Fruit fly (Drosophila melanogaster) whole organism, embryonic: ENCODE measurements around the gene nAChRalpha3.

Source experiments
- CG10321 ChIP-seq: fragments of 200-800 bp; sonication (Bioruptor generic); IDR thresholded peaks from 2 replicates; pipeline ENCODE4 v1.3.6; 2022; ENCODE audit warnings: missing biosample characterization, missing genetic modification characterization
- CG10654 ChIP-seq: fragments of 200-800 bp; sonication (Bioruptor generic); optimal IDR thresholded peaks from 2 replicates; lab custom pipeline; 2016; ENCODE audit warnings: missing biosample characterization, missing genetic modification characterization
- CG10959 ChIP-seq: fragments of 200-800 bp; sonication (Bioruptor generic); IDR thresholded peaks from 2 replicates; pipeline ENCODE4 v1.3.6; 2022; ENCODE audit warnings: missing biosample characterization, missing genetic modification characterization
- CG13123 ChIP-seq: fragments of 200-800 bp; sonication (Bioruptor generic); optimal IDR thresholded peaks from 2 replicates; lab custom pipeline; 2016; ENCODE audit warnings: missing biosample characterization, missing genetic modification characterization
- CG16813 ChIP-seq: fragments of 200-800 bp; sonication (Bioruptor generic); IDR thresholded peaks from 3 replicates; pipeline ENCODE4 v1.3.6; 2022; ENCODE audit warnings: missing biosample characterization, missing genetic modification characterization; ENCODE audit not compliant: partially characterized antibody
- CG17568 ChIP-seq: fragments of 200-800 bp; sonication (Bioruptor generic); optimal IDR thresholded peaks from 2 replicates; lab custom pipeline; 2018; ENCODE audit warnings: missing biosample characterization, mild to moderate bottlenecking, missing genetic modification characterization, moderate library complexity
- CG18262 ChIP-seq: fragments of 200-800 bp; optimal IDR thresholded peaks from 3 replicates; lab custom pipeline; 2019; ENCODE audit warnings: missing biosample characterization, mild to moderate bottlenecking, missing genetic modification characterization, moderate library complexity
- CG18764 ChIP-seq: fragments of 200-800 bp; sonication (Bioruptor generic); optimal IDR thresholded peaks from 3 replicates; lab custom pipeline; 2016; ENCODE audit warnings: missing biosample characterization, missing genetic modification characterization
- CG2129 ChIP-seq: fragments of 200-800 bp; sonication (Bioruptor generic); IDR thresholded peaks from 2 replicates; pipeline ENCODE4 v1.3.6; 2022; ENCODE audit warnings: missing biosample characterization, missing genetic modification characterization; ENCODE audit not compliant: partially characterized antibody
- CG5180 ChIP-seq: fragments of 200-800 bp; sonication (Bioruptor generic); optimal IDR thresholded peaks from 3 replicates; lab custom pipeline; 2017; ENCODE audit warnings: missing biosample characterization, missing genetic modification characterization, mild to moderate bottlenecking, moderate library complexity, missing genetic modification reagents
- CG6272 ChIP-seq: fragments of 200-800 bp; sonication (Bioruptor generic); IDR thresholded peaks from 2 replicates; pipeline ENCODE4 v1.3.6; 2022; ENCODE audit warnings: missing biosample characterization, missing genetic modification characterization
- CG7786 ChIP-seq: fragments of 200-800 bp; sonication (Bioruptor generic); optimal IDR thresholded peaks from 2 replicates; lab custom pipeline; 2016; ENCODE audit warnings: missing biosample characterization, missing genetic modification characterization
- CG9932 ChIP-seq: fragments of 200-800 bp; sonication (Bioruptor generic); IDR thresholded peaks from 2 replicates; pipeline ENCODE4 v1.3.6; 2022; ENCODE audit warnings: missing biosample characterization, missing genetic modification characterization
- D19B ChIP-seq: fragments of 200-800 bp; sonication (Bioruptor generic); optimal IDR thresholded peaks from 2 replicates; lab custom pipeline; 2017; ENCODE audit warnings: missing biosample characterization, mild to moderate bottlenecking, missing genetic modification characterization
- Dfd ChIP-seq, 2 experiments: fragments of >200 bp; optimal IDR thresholded peaks; 2 replicates each; lab custom pipeline; 2017; ENCODE audit warnings: missing biosample characterization in 2 of 2, missing genetic modification characterization in 2 of 2
- E2f1 ChIP-seq: fragments of 200-800 bp; sonication (Bioruptor generic); IDR thresholded peaks from 2 replicates; pipeline ENCODE4 v1.3.6; 2022; ENCODE audit warnings: missing biosample characterization, missing genetic modification characterization
- Eip74EF ChIP-seq, 2 experiments: fragments of 200-800 bp in 1 of 2; fragments of >200 bp in 1 of 2; sonication (Bioruptor generic) in 1 of 2; optimal IDR thresholded peaks; 2 replicates each; lab custom pipeline; 2017 to 2019; ENCODE audit warnings: missing biosample characterization in 2 of 2, missing genetic modification characterization in 2 of 2, mild to moderate bottlenecking in 1 of 2, moderate library complexity in 1 of 2
- Hr39 ChIP-seq: fragments of >200 bp; optimal IDR thresholded peaks from 2 replicates; lab custom pipeline; 2017
- Kr ChIP-seq: fragments of 200-800 bp; sonication (Bioruptor generic); optimal IDR thresholded peaks from 2 replicates; lab custom pipeline; 2017; ENCODE audit warnings: missing biosample characterization, mild to moderate bottlenecking, missing genetic modification characterization
- Med ChIP-seq: fragments of 200-800 bp; sonication (Bioruptor generic); peaks from one replicate; lab custom pipeline; 2016; ENCODE audit warnings: missing biosample characterization, missing genetic modification characterization, mild to moderate bottlenecking, inconsistent platforms, moderate library complexity
- ac ChIP-seq: fragments of 200-800 bp; sonication (Bioruptor generic); optimal IDR thresholded peaks from 3 replicates; lab custom pipeline; 2017; ENCODE audit warnings: missing biosample characterization, mild to moderate bottlenecking, missing genetic modification characterization
- cato ChIP-seq: fragments of 200-800 bp; sonication (Bioruptor generic); optimal IDR thresholded peaks from 2 replicates; lab custom pipeline; 2016; ENCODE audit warnings: missing biosample characterization, missing genetic modification characterization, borderline replicate concordance
- crp ChIP-seq, 2 experiments: fragments of 200-800 bp; sonication (Bioruptor generic); optimal IDR thresholded peaks; 2 replicates in 1 of 2; 3 replicates in 1 of 2; lab custom pipeline; 2017; ENCODE audit warnings: missing biosample characterization in 2 of 2, missing genetic modification characterization in 2 of 2, mild to moderate bottlenecking in 1 of 2, moderate library complexity in 1 of 2
- eve ChIP-seq, 2 experiments: fragments of >200 bp; optimal IDR thresholded peaks; 2 replicates each; lab custom pipeline; 2017; ENCODE audit warnings: missing biosample characterization in 2 of 2, missing genetic modification characterization in 2 of 2
- fd102C ChIP-seq: fragments of 200-800 bp; sonication (Bioruptor generic); optimal IDR thresholded peaks from 2 replicates; lab custom pipeline; 2018; ENCODE audit warnings: missing biosample characterization, mild to moderate bottlenecking, missing genetic modification characterization, moderate library complexity
- ind ChIP-seq: fragments of 200-800 bp; sonication (Bioruptor generic); optimal IDR thresholded peaks from 3 replicates; lab custom pipeline; 2016; ENCODE audit warnings: missing biosample characterization, missing genetic modification characterization
- jing ChIP-seq: fragments of 200-800 bp; sonication (Bioruptor generic); optimal IDR thresholded peaks from 2 replicates; lab custom pipeline; 2018; ENCODE audit warnings: missing biosample characterization, mild to moderate bottlenecking, missing genetic modification characterization
- nau ChIP-seq: fragments of 200-800 bp; sonication (Bioruptor generic); optimal IDR thresholded peaks from 3 replicates; lab custom pipeline; 2017; ENCODE audit warnings: missing biosample characterization, mild to moderate bottlenecking, missing genetic modification characterization, missing genetic modification reagents
- nom ChIP-seq: fragments of 200-800 bp; sonication (Bioruptor generic); optimal IDR thresholded peaks from 2 replicates; lab custom pipeline; 2017; ENCODE audit warnings: missing biosample characterization, missing genetic modification characterization, mild to moderate bottlenecking, moderate library complexity, missing genetic modification reagents
- scrt ChIP-seq: fragments of 200-800 bp; sonication (Bioruptor generic); optimal IDR thresholded peaks from 2 replicates; lab custom pipeline; 2018; ENCODE audit warnings: missing biosample characterization, mild to moderate bottlenecking, missing genetic modification characterization, moderate library complexity
- sens ChIP-seq: fragments of 200-800 bp; sonication (Bioruptor generic); peaks from one replicate; lab custom pipeline; 2016; ENCODE audit warnings: missing biosample characterization, missing genetic modification characterization
- sim ChIP-seq: fragments of 200-800 bp; sonication (Bioruptor generic); IDR thresholded peaks from 2 replicates; pipeline ENCODE4 v1.3.6; 2022; ENCODE audit warnings: missing biosample characterization, missing genetic modification characterization

nAChRalpha3 gene

dm6 chrX:8294493-8295337, 72.3 kb downstream of the nAChRalpha3 start:
- TF ChIP-seq crp (GFP tag; optimal IDR thresholded peaks at IDR 0.05; lab: Kevin White, UChicago) (peak in 1 of 2 experiments; percentile 53), eve (GFP tag; optimal IDR thresholded peaks at IDR 0.05; lab: Kevin White, UChicago) (peak in 1 of 2 experiments; percentile 59), jing (GFP tag; lab: Kevin White, UChicago) (peak; percentile 49), CG16813 (GFP tag; lab: Robert Waterston, UW) (no peak), ac (GFP tag; lab: Kevin White, UChicago) (peak; percentile 84), E2f1 (no peak), sim (GFP tag; lab: Robert Waterston, UW) (no peak), CG17568 (GFP tag; lab: Kevin White, UChicago) (peak; percentile 6), nau (GFP tag; lab: Kevin White, UChicago) (peak; percentile 50), CG2129 (no peak), CG13123 (GFP tag; lab: Kevin White, UChicago) (peak; percentile 7), Dfd (GFP tag; optimal IDR thresholded peaks at IDR 0.05; lab: Kevin White, UChicago) (peak; percentile 75 to 93), Med (no peak), cato (GFP tag; lab: Kevin White, UChicago) (peak; percentile 1), Eip74EF (GFP tag; optimal IDR thresholded peaks at IDR 0.05; lab: Kevin White, UChicago) (peak in 1 of 2 experiments; percentile 76), CG18764 (peak; percentile 76), fd102C (GFP tag; lab: Kevin White, UChicago) (peak; percentile 35), sens (GFP tag; lab: Kevin White, UChicago) (peak; percentile 83), CG10654 (GFP tag; lab: Kevin White, UChicago) (peak; percentile 61), Kr (GFP tag; lab: Kevin White, UChicago) (peak; percentile 57), CG7786 (GFP tag; lab: Kevin White, UChicago) (no peak), D19B (GFP tag; lab: Kevin White, UChicago) (peak; percentile 59)

DNA sequence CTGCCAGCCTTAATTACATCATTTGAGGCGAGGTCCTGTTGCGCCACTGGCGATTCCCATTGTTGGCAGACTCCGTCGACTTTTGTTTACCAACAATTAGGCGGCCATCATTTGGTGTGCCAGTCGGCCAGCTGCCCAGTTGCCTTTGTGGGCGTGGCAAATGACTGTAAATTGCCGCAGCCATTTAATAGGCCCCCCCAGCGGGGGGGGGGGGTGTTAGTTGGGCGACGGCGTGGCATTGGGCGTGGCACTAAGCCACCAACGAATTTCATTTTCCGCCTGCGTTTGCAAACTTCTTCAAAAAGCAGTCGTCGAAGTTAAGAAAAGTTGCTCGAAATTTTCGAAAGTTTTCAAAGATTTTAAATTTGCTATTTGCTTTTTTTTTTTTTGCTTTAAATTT, 80.1 kb downstream of the nAChRalpha3 start:
- TF ChIP-seq CG5180 (GFP tag; lab: Kevin White, UChicago): no peak
- TF ChIP-seq CG10959 (GFP tag; lab: Robert Waterston, UW): no peak
- no peak for TF ChIP-seq ind
- TF ChIP-seq Eip74EF (GFP tag; optimal IDR thresholded peaks at IDR 0.05; lab: Kevin White, UChicago): no peak
- no peak for TF ChIP-seq CG10321 (GFP tag; lab: Robert Waterston, UW)
- TF ChIP-seq CG9932 (GFP tag; lab: Robert Waterston, UW): no peak
- TF ChIP-seq Hr39 (lab: Kevin White, UChicago): peak; percentile 47
- TF ChIP-seq CG6272 (GFP tag; lab: Robert Waterston, UW): no peak
- TF ChIP-seq CG18262 (tag; lab: Kevin White, UChicago): no peak
- peak; percentile 2 for TF ChIP-seq scrt (GFP tag; lab: Kevin White, UChicago)

- peak; percentile 61 for TF ChIP-seq sens (GFP tag; lab: Kevin White, UChicago)
- TF ChIP-seq nom (GFP tag; lab: Kevin White, UChicago): no peak
Observed at dm6 chrX:8285052-8285451, 81.9 kb downstream of the nAChRalpha3 start.
